Fruit fly (Drosophila melanogaster) whole organism: Measurements from ENCODE around the gene ppk17.

Experiments used
- CG8478 ChIP-seq: fragments of >200 bp; optimal IDR thresholded peaks from 2 replicates; lab custom pipeline; 2018; ENCODE audit warnings: inconsistent platforms
- psq ChIP-seq: fragments of >200 bp; optimal IDR thresholded peaks from 2 replicates; lab custom pipeline; 2017
- usp ChIP-seq: fragments of >200 bp; optimal IDR thresholded peaks from 2 replicates; lab custom pipeline; 2017; ENCODE audit warnings: missing biosample characterization, missing genetic modification characterization, mixed read lengths

DNA sequence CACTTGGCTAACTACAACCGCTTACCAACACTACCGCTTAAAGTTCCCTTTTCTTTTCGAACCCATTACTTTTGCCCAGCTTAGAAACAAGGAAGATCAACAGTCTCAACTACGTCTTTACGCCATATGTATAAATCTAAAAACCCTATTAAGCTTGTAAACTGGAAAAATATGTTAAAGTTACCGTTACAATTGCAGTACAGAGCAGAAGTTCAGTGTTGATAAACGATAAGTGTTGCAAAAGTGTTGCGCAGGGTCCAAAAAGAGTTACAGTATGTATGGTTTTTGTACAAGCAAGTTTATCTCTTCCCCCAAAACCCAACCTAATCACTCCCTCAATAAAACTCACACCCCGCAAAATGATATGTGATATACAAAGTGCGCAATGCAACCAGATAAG is 13.2 kb downstream of the ppk17 start:
- TF ChIP-seq CG8478 (lab: Kevin White, UChicago): no peak
- no peak for TF ChIP-seq usp (GFP tag; lab: Kevin White, UChicago)
- TF ChIP-seq psq: no peak
